Worm (Caenorhabditis elegans): ENCODE data around the gene ogdh-1.

DNA sequence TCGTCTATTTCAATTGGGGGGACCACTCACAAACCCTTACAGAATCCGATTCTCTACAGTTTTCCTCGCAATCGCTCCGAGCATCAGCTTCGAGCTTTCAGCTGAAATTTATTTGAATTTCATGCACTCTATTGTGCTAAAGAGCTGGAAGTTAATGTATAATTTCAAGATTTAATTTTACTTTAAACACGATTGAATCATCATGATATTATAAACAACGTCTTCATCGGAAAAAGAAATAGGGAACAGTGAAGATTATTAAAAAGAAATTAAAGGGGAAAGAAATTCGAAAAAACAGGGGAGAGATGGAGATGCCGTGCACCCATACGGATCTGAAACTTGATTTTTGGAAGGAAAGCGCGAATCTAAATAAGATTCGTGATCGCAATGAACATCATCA lies 40.4 kb upstream of the ogdh-1 start, which contains the start of gene hoe-1:
- no peak for TF ChIP-seq sea-1 (GFP tag; conservative IDR thresholded peaks at IDR 0.05)
- no peak for TF ChIP-seq ceh-13 (GFP tag; optimal IDR thresholded peaks at IDR 0.05)
- no peak for TF ChIP-seq hmg-4 (GFP tag; optimal IDR thresholded peaks at IDR 0.05)
- no peak for TF ChIP-seq ceh-36 (tag; optimal IDR thresholded peaks at IDR 0.05)

All from whole organism, early embryonic.